Worm (Caenorhabditis elegans): Measurements from ENCODE around the gene lmbr-1.

The lmbr-1 gene

ce11 chrIII:8356407-8356881 lies 15.6 kb upstream of the lmbr-1 start (continued):
- TF ChIP-seq ref-2 (tag; optimal IDR thresholded peaks at IDR 0.05) (peak; percentile 26), unc-55 (GFP tag; optimal IDR thresholded peaks at IDR 0.05) (peak; percentile 14), ama-1 (optimal IDR thresholded peaks at IDR 0.05) (no peak), ztf-16 (tag; optimal IDR thresholded peaks at IDR 0.05) (no peak), ceh-22 (tag; optimal IDR thresholded peaks at IDR 0.05) (no peak), pax-1 (tag; optimal IDR thresholded peaks at IDR 0.05) (no peak), ceh-6 (GFP tag; optimal IDR thresholded peaks at IDR 0.05) (no peak), zip-5 (tag; optimal IDR thresholded peaks at IDR 0.05) (no peak), nhr-232 (tag; optimal IDR thresholded peaks at IDR 0.05) (no peak), ceh-30 (tag; optimal IDR thresholded peaks at IDR 0.05) (no peak), mec-3 (tag; optimal IDR thresholded peaks at IDR 0.05; ENCODE audit: borderline replicate concordance) (no peak), T23F11.4 (GFP tag; optimal IDR thresholded peaks at IDR 0.05) (no peak), odd-2 (tag; optimal IDR thresholded peaks at IDR 0.05) (no peak), che-1 (tag; optimal IDR thresholded peaks at IDR 0.05) (peak; percentile 12), ceh-48 (tag; optimal IDR thresholded peaks at IDR 0.05) (no peak), nhr-11 (tag; optimal IDR thresholded peaks at IDR 0.05) (no peak), rnt-1 (tag; optimal IDR thresholded peaks at IDR 0.05) (no peak), syd-9 (tag; optimal IDR thresholded peaks at IDR 0.05) (peak; percentile 56), tbx-2 (tag; optimal IDR thresholded peaks at IDR 0.05) (peak; percentile 60), F13H6.1 (tag; optimal IDR thresholded peaks at IDR 0.05) (no peak), eyg-1 (tag; optimal IDR thresholded peaks at IDR 0.05) (peak; percentile 55), hlh-15 (tag; optimal IDR thresholded peaks at IDR 0.05) (no peak), K09A11.1 (tag; optimal IDR thresholded peaks at IDR 0.05; ENCODE audit: insufficient read depth) (no peak), ceh-14 (tag; optimal IDR thresholded peaks at IDR 0.05) (peak; percentile 37), dve-1 (tag; optimal IDR thresholded peaks at IDR 0.05) (no peak), ahr-1 (tag; optimal IDR thresholded peaks at IDR 0.05) (no peak), ceh-19 (GFP tag; optimal IDR thresholded peaks at IDR 0.05) (no peak), fkh-6 (tag; optimal IDR thresholded peaks at IDR 0.05) (no peak), ceh-2 (tag; optimal IDR thresholded peaks at IDR 0.05) (peak; percentile 39), ceh-18 (tag; optimal IDR thresholded peaks at IDR 0.05) (peak; percentile 81), ceh-24 (tag; optimal IDR thresholded peaks at IDR 0.05) (no peak), ceh-9 (tag; optimal IDR thresholded peaks at IDR 0.05) (no peak), pat-9 (tag; optimal IDR thresholded peaks at IDR 0.05) (no peak), hlh-30 (tag; optimal IDR thresholded peaks at IDR 0.05; ENCODE audit: insufficient read depth) (peak; percentile 10)

- TF ChIP-seq pag-3 (tag; optimal IDR thresholded peaks at IDR 0.05; ENCODE audit: borderline replicate concordance) (no peak), rnt-1 (tag; optimal IDR thresholded peaks at IDR 0.05) (peak; percentile 46), nfya-1 (tag; optimal IDR thresholded peaks at IDR 0.05) (peak; percentile 71), hlh-30 (tag; optimal IDR thresholded peaks at IDR 0.05; ENCODE audit: insufficient read depth) (peak; percentile 40), ets-4 (tag; optimal IDR thresholded peaks at IDR 0.05) (no peak), K09A11.1 (tag; optimal IDR thresholded peaks at IDR 0.05; ENCODE audit: insufficient read depth) (peak; percentile 13), dmd-4 (tag; optimal IDR thresholded peaks at IDR 0.05; ENCODE audit: borderline replicate concordance) (no peak), madf-2 (tag; optimal IDR thresholded peaks at IDR 0.05) (no peak), ceh-18 (tag; optimal IDR thresholded peaks at IDR 0.05) (peak; percentile 35), ceh-48 (tag; optimal IDR thresholded peaks at IDR 0.05) (no peak), C38D4.7 (GFP tag; optimal IDR thresholded peaks at IDR 0.05) (no peak), pha-2 (tag; optimal IDR thresholded peaks at IDR 0.05) (no peak), C08G9.2 (tag; optimal IDR thresholded peaks at IDR 0.05) (no peak), zip-5 (tag; optimal IDR thresholded peaks at IDR 0.05) (no peak), pax-1 (tag; optimal IDR thresholded peaks at IDR 0.05) (peak; percentile 47), hlh-15 (tag; optimal IDR thresholded peaks at IDR 0.05) (no peak), ceh-30 (tag; optimal IDR thresholded peaks at IDR 0.05) (peak; percentile 15), unc-55 (GFP tag; optimal IDR thresholded peaks at IDR 0.05) (peak; percentile 52), ceh-31 (tag; optimal IDR thresholded peaks at IDR 0.05) (peak; percentile 49), dve-1 (tag; optimal IDR thresholded peaks at IDR 0.05) (peak; percentile 44), unc-42 (tag; optimal IDR thresholded peaks at IDR 0.05) (peak; percentile 53)
Observed at ce11 chrIII:8358213-8358672, 13.8 kb upstream of the lmbr-1 start, which contains the start of the genes R05D3.8 and rfp-1. TSS of gene R05D3.8 (minus strand) at chrIII:8358327. TSS of gene rfp-1 (plus strand) at chrIII:8358622.
